Fruit fly (Drosophila melanogaster): ENCODE measurements around the gene kek5.

kek5 gene

dm6 chrX:19324576-19325353, 28.2 kb upstream of the kek5 start (continued):
- TF ChIP-seq CG30403 (GFP tag; optimal IDR thresholded peaks at IDR 0.05) (no peak), Ptx1 (GFP tag; IDR thresholded peaks at IDR 0.05) (0 out of 2 replicates have a peak, but pooled peaks have one; percentile 7), CG34376 (GFP tag; optimal IDR thresholded peaks at IDR 0.05) (peak; percentile 24), dmrt99B (tag; optimal IDR thresholded peaks at IDR 0.05) (no peak), tll (GFP tag; optimal IDR thresholded peaks at IDR 0.05) (no peak), CG2678 (tag; optimal IDR thresholded peaks at IDR 0.05) (no peak), CG8359 (GFP tag; optimal IDR thresholded peaks at IDR 0.05; ENCODE audit: borderline replicate concordance) (no peak), E2f2 (GFP tag; IDR thresholded peaks at IDR 0.05) (no peak), CG10147 (GFP tag; optimal IDR thresholded peaks at IDR 0.05) (no peak), ci (GFP tag; IDR thresholded peaks at IDR 0.05) (no peak), eve (GFP tag; optimal IDR thresholded peaks at IDR 0.05) (no peak), CG15269 (tag; optimal IDR thresholded peaks at IDR 0.05) (no peak), fd102C (GFP tag; optimal IDR thresholded peaks at IDR 0.05) (no peak), Oaz (GFP tag; IDR thresholded peaks at IDR 0.05) (no peak), Nf-YC (tag; optimal IDR thresholded peaks at IDR 0.05) (no peak), sc (optimal IDR thresholded peaks at IDR 0.05) (no peak), sc (GFP tag; optimal IDR thresholded peaks at IDR 0.05) (no peak), Mad (GFP tag; optimal IDR thresholded peaks at IDR 0.05) (no peak), sens (GFP tag) (peak; percentile 53), BtbVII (GFP tag; optimal IDR thresholded peaks at IDR 0.05) (peak; percentile 19), pnt (GFP tag; optimal IDR thresholded peaks at IDR 0.05) (no peak), exex (tag; optimal IDR thresholded peaks at IDR 0.05) (peak; percentile 89), emc (GFP tag; optimal IDR thresholded peaks at IDR 0.05) (no peak), knrl (GFP tag; IDR thresholded peaks at IDR 0.05; ENCODE audit: partially characterized antibody) (no peak), lab (GFP tag; optimal IDR thresholded peaks at IDR 0.05) (peak; percentile 7), fd3F (GFP tag; optimal IDR thresholded peaks at IDR 0.05) (no peak), maf-S (GFP tag; optimal IDR thresholded peaks at IDR 0.05) (no peak), Atf-2 (GFP tag; optimal IDR thresholded peaks at IDR 0.05) (no peak), Hr3 (GFP tag; optimal IDR thresholded peaks at IDR 0.05) (no peak), NC2β (GFP tag; optimal IDR thresholded peaks at IDR 0.05) (no peak), CG13296 (GFP tag; optimal IDR thresholded peaks at IDR 0.05) (peak; percentile 8), pfk (GFP tag; optimal IDR thresholded peaks at IDR 0.05) (no peak), CG12769 (tag; optimal IDR thresholded peaks at IDR 0.05) (no peak), tgo (GFP tag; IDR thresholded peaks at IDR 0.05) (no peak), ewg (GFP tag; optimal IDR thresholded peaks at IDR 0.05) (no peak), aop (GFP tag; IDR thresholded peaks at IDR 0.05) (no peak), CG10274 (GFP tag; optimal IDR thresholded peaks at IDR 0.05) (peak; percentile 76), CG33213 (GFP tag; optimal IDR thresholded peaks at IDR 0.05) (no peak), CG1233 (GFP tag; optimal IDR thresholded peaks at IDR 0.05) (no peak), ken (GFP tag; IDR thresholded peaks at IDR 0.05) (no peak), CG1602 (GFP tag; optimal IDR thresholded peaks at IDR 0.05) (no peak), abd-A (tag; optimal IDR thresholded peaks at IDR 0.05) (no peak), CG11723 (GFP tag; optimal IDR thresholded peaks at IDR 0.05) (no peak), Gsc (GFP tag; IDR thresholded peaks at IDR 0.05) (no peak), CG14441 (GFP tag; IDR thresholded peaks at IDR 0.05) (no peak), CG7745 (tag; optimal IDR thresholded peaks at IDR 0.05) (no peak), Sox100B (GFP tag; optimal IDR thresholded peaks at IDR 0.05) (no peak), CG8944 (GFP tag; optimal IDR thresholded peaks at IDR 0.05) (no peak), CG8765 (GFP tag; IDR thresholded peaks at IDR 0.05) (no peak), Doc3 (GFP tag; IDR thresholded peaks at IDR 0.05; ENCODE audit: partially characterized antibody) (no peak)

Data from whole organism, embryonic.